Worm (Caenorhabditis elegans) whole organism, midembryonic: ENCODE results near the gene F27E5.5.

Experiments
- T22C8.4 ChIP-seq: fragments of 200-800 bp; sonication (Bioruptor generic); IDR thresholded peaks from 2 replicates; pipeline ENCODE4 v1.3.6; 2022; ENCODE audit warnings: missing genetic modification characterization, missing compliant biosample characterization
- cog-1 ChIP-seq: sonication (generic microtip); optimal IDR thresholded peaks from 2 replicates; lab custom pipeline; 2016; ENCODE audit warnings: missing genetic modification characterization, missing compliant biosample characterization
- flt-1 ChIP-seq: fragments of 200-800 bp; sonication (Bioruptor generic); IDR thresholded peaks from 2 replicates; pipeline ENCODE4 v1.3.6; 2022; ENCODE audit warnings: missing genetic modification characterization, missing compliant biosample characterization
- klf-2 ChIP-seq: fragments of 200-800 bp; sonication (Bioruptor generic); conservative IDR thresholded peaks from 2 replicates; pipeline ENCODE4 v1.3.6; 2022; ENCODE audit warnings: missing genetic modification reagents, missing genetic modification characterization, missing compliant biosample characterization
- ref-1 ChIP-seq: fragments of 200-800 bp; sonication (Bioruptor generic); conservative IDR thresholded peaks from 2 replicates; pipeline ENCODE4 v1.3.6; 2022; ENCODE audit warnings: missing genetic modification reagents, missing genetic modification characterization, missing compliant biosample characterization
- tab-1 ChIP-seq: fragments of 200-800 bp; sonication (Bioruptor generic); IDR thresholded peaks from 2 replicates; pipeline ENCODE4 v1.3.6; 2022; ENCODE audit warnings: missing genetic modification characterization, missing compliant biosample characterization

DNA sequence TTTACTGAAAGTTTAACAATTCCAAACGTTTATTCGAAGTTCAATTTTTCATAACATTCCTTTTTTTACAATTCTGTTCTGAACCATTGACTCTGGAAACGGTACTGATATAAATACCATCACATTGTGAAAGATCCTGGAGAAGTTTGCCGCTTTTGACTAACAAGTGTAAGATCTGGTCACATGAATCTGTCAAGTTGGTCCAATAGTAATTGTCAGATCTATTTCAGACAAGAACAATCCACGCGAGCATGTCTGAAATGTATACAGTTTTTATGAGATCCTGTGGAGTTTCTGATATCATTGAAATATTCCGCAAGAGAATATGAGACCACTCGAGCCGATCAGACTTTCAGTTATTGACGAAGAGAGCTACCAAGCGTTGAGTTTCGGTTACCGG lies 38.5 kb downstream of the F27E5.5 start:
- no peak for TF ChIP-seq ref-1
- TF ChIP-seq T22C8.4 (GFP tag; lab: Robert Waterston, UW), result no peak
- TF ChIP-seq flt-1 (GFP tag; lab: Robert Waterston, UW), result no peak
- no peak for TF ChIP-seq klf-2 (GFP tag; lab: Robert Waterston, UW)
- no peak for TF ChIP-seq cog-1 (tag; lab: Kevin White, UChicago)
- TF ChIP-seq tab-1 (GFP tag; lab: Robert Waterston, UW), result no peak
